Worm (Caenorhabditis elegans) whole organism, early embryonic: ENCODE data around the gene lex-1.

ENCODE experiments used
- B0310.2 ChIP-seq: sonication (generic microtip); optimal IDR thresholded peaks from 2 replicates; lab custom pipeline; 2016; ENCODE audit warnings: mild to moderate bottlenecking, missing genetic modification characterization, missing compliant biosample characterization
- F13C5.2 ChIP-seq: sonication (generic microtip); optimal IDR thresholded peaks from 2 replicates; lab custom pipeline; 2017; ENCODE audit warnings: mild to moderate bottlenecking, missing genetic modification characterization, inconsistent platforms, missing compliant biosample characterization
- aly-1 ChIP-seq: sonication (generic microtip); optimal IDR thresholded peaks from 2 replicates; lab custom pipeline; 2016; ENCODE audit warnings: missing genetic modification characterization, missing compliant biosample characterization
- ama-1 ChIP-seq: fragments of 150-350 bp; optimal IDR thresholded peaks from 2 replicates; lab custom pipeline; 2014
- ceh-13 ChIP-seq: fragments of 200-800 bp; sonication (Bioruptor generic); optimal IDR thresholded peaks from 2 replicates; lab custom pipeline; 2018; ENCODE audit warnings: mild to moderate bottlenecking, missing genetic modification characterization, missing compliant biosample characterization
- ceh-36 ChIP-seq: sonication (generic microtip); optimal IDR thresholded peaks from 2 replicates; lab custom pipeline; 2016; ENCODE audit warnings: missing genetic modification characterization, inconsistent platforms, missing compliant biosample characterization
- ets-7 ChIP-seq: sonication (generic microtip); optimal IDR thresholded peaks from 2 replicates; lab custom pipeline; 2016; ENCODE audit warnings: missing genotype, missing genetic modification characterization, missing compliant biosample characterization
- flt-1 ChIP-seq: fragments of 200-800 bp; sonication (Bioruptor generic); IDR thresholded peaks from 2 replicates; pipeline ENCODE4 v1.3.6; 2022; ENCODE audit warnings: missing genetic modification characterization, missing compliant biosample characterization
- hmbx-1 ChIP-seq: sonication (generic microtip); optimal IDR thresholded peaks from 2 replicates; lab custom pipeline; 2016; ENCODE audit warnings: mild to moderate bottlenecking, missing genetic modification characterization, missing compliant biosample characterization
- hmg-4 ChIP-seq: fragments of 200-800 bp; sonication (Bioruptor generic); optimal IDR thresholded peaks from 2 replicates; lab custom pipeline; 2018; ENCODE audit warnings: mild to moderate bottlenecking, missing genetic modification characterization, missing compliant biosample characterization
- hnd-1 ChIP-seq: sonication (generic microtip); optimal IDR thresholded peaks from 2 replicates; lab custom pipeline; 2016; ENCODE audit warnings: missing genetic modification characterization, missing compliant biosample characterization
- pes-1 ChIP-seq: fragments of 200-800 bp; sonication (Bioruptor generic); IDR thresholded peaks from 2 replicates; pipeline ENCODE4 v1.3.6; 2022; ENCODE audit warnings: missing genetic modification reagents, missing genetic modification characterization, missing compliant biosample characterization
- scrt-1 ChIP-seq: fragments of 200-800 bp; sonication (Bioruptor generic); IDR thresholded peaks from 2 replicates; pipeline ENCODE4 v1.3.6; 2022; ENCODE audit warnings: missing genetic modification characterization, missing compliant biosample characterization
- sea-1 ChIP-seq: fragments of 200-800 bp; sonication (Bioruptor generic); conservative IDR thresholded peaks from 2 replicates; pipeline ENCODE4 v1.3.6; 2022; ENCODE audit warnings: missing genetic modification characterization, missing compliant biosample characterization
- tbx-11 ChIP-seq: fragments of 200-800 bp; sonication (Bioruptor generic); IDR thresholded peaks from 2 replicates; pipeline ENCODE4 v1.3.6; 2022; ENCODE audit warnings: missing genetic modification characterization, missing compliant biosample characterization
- tbx-37 ChIP-seq: fragments of 200-800 bp; sonication (Bioruptor generic); conservative IDR thresholded peaks from 2 replicates; pipeline ENCODE4 v1.3.6; 2022; ENCODE audit warnings: missing genetic modification reagents, missing genetic modification characterization, missing compliant biosample characterization
- tra-4 ChIP-seq: sonication (generic microtip); optimal IDR thresholded peaks from 2 replicates; lab custom pipeline; 2017; ENCODE audit warnings: missing genetic modification characterization, missing compliant biosample characterization

Gene lex-1

ce11 chrIV:12088898-12089297 is 9.6 kb downstream of the lex-1 start:
- TF ChIP-seq aly-1, result no peak
- TF ChIP-seq ama-1 (lab: Kevin White, UChicago), result peak; percentile 39

DNA sequence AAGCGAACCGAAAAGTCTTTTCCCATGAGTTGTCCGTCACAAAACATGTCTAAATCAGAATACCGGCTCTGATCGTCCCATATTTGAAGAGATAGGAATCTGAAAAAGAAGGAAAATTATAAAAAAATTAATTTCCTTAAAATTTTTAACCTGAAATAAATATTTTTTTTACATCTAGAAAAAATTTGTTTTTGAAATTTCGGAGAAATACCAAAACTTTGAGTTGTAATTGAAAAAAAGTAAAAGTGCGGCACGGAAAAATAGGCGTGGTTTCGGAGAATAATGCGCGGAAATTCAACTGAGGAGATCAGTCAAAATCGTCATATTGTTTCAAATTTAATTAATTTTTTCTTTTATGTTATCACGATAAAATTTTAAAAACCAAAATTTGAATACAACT is 10.3 kb downstream of the lex-1 start, which contains the start of gene F11A10.6:
F11A10.6 (minus strand) TSS at position 101 of the 400 bp plus-strand sequence.
- no peak for TF ChIP-seq tbx-11 (GFP tag; lab: Robert Waterston, UW)
- TF ChIP-seq ceh-36 (tag; lab: Kevin White, UChicago), result no peak
- TF ChIP-seq hmg-4 (GFP tag; lab: Kevin White, UChicago), result no peak
- TF ChIP-seq pes-1 (GFP tag; lab: Robert Waterston, UW), result no peak

- no peak for TF ChIP-seq ceh-36 (tag; lab: Kevin White, UChicago)
- TF ChIP-seq ama-1 (lab: Kevin White, UChicago), result no peak
- TF ChIP-seq scrt-1 (GFP tag; lab: Robert Waterston, UW), result no peak
- no peak for TF ChIP-seq tbx-11 (GFP tag; lab: Robert Waterston, UW)
- TF ChIP-seq tbx-37 (GFP tag; lab: Robert Waterston, UW), result no peak
- no peak for TF ChIP-seq ets-7 (tag; lab: Kevin White, UChicago)
- TF ChIP-seq ceh-13, result no peak
- TF ChIP-seq pes-1 (GFP tag; lab: Robert Waterston, UW), result no peak
- no peak for TF ChIP-seq hmbx-1 (tag; lab: Kevin White, UChicago)
- TF ChIP-seq aly-1, result no peak
- no peak for TF ChIP-seq tra-4
Observed at ce11 chrIV:12092113-12092512, 12.8 kb downstream of the lex-1 start, which contains the start of gene mig-32. TSS of gene mig-32 (minus strand) at chrIV:12092213.

DNA sequence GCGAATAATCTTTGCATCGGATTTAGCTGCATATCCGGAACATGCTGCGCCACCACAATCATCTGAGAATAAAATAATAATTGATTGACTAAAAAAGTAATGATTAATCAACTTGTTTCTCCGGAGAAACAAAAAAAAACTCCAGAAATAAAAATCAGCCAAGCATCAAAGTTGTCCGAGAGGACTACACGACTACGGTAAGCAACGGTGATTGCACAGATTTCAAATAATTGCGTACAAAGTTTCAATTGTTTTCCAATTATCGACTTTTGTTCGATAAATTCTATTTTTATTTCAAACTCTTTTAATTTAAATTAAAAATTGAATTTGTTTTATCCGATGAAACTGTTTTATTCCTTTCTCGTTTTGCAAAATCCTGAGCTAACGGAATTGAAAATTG is 14.1 kb downstream of the lex-1 start, which contains the start of gene cpsf-4:
cpsf-4 (minus strand) TSS at position 62 of the 400 bp plus-strand sequence.
- TF ChIP-seq ceh-13 (no peak), hnd-1 (tag; lab: Kevin White, UChicago) (no peak), F13C5.2 (tag; lab: Kevin White, UChicago) (no peak), sea-1 (GFP tag; lab: Robert Waterston, UW) (no peak), scrt-1 (GFP tag; lab: Robert Waterston, UW) (no peak), ama-1 (lab: Kevin White, UChicago) (no peak), ceh-36 (tag; lab: Kevin White, UChicago) (no peak), flt-1 (no peak), tra-4 (no peak), hmbx-1 (tag; lab: Kevin White, UChicago) (no peak), tbx-11 (GFP tag; lab: Robert Waterston, UW) (no peak), B0310.2 (tag; lab: Kevin White, UChicago) (no peak), pes-1 (GFP tag; lab: Robert Waterston, UW) (no peak), hmg-4 (GFP tag; lab: Kevin White, UChicago) (no peak), ets-7 (tag; lab: Kevin White, UChicago) (no peak), aly-1 (no peak), tbx-37 (GFP tag; lab: Robert Waterston, UW) (no peak)

- TF ChIP-seq tbx-11 (GFP tag; lab: Robert Waterston, UW) (no peak), flt-1 (no peak), tbx-37 (GFP tag; lab: Robert Waterston, UW) (no peak), ama-1 (lab: Kevin White, UChicago) (no peak), scrt-1 (GFP tag; lab: Robert Waterston, UW) (no peak), hmbx-1 (tag; lab: Kevin White, UChicago) (no peak), B0310.2 (tag; lab: Kevin White, UChicago) (no peak), aly-1 (no peak), hmg-4 (GFP tag; lab: Kevin White, UChicago) (no peak), tra-4 (no peak), hnd-1 (tag; lab: Kevin White, UChicago) (no peak), pes-1 (GFP tag; lab: Robert Waterston, UW) (no peak), ets-7 (tag; lab: Kevin White, UChicago) (no peak), sea-1 (GFP tag; lab: Robert Waterston, UW) (no peak), ceh-13 (no peak), ceh-36 (tag; lab: Kevin White, UChicago) (no peak), F13C5.2 (tag; lab: Kevin White, UChicago) (no peak)
Observed at ce11 chrIV:12093819-12094218, 14.5 kb downstream of the lex-1 start, which contains the start of gene F11A10.5. TSS of gene F11A10.5 (plus strand) at chrIV:12094119.

DNA sequence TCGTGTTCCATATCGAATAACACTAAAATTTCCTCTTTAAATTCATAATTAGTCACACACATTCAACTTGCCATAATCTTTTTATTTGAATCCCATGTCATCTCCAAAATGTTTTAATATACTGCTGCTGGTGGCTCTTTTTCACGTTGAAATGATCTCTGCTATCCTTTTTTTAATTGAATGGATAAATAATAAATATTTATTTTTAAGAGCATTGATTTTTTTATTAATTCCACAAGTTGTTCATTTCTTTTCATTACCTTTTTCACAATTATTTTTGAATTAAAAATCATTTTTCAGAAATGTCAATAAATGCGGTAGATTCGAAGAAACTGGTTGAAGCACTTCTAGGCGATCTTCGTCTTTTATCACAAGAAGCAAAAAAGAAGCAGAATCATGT is 17.2 kb downstream of the lex-1 start, which contains the start of gene mon-2:
mon-2 (plus strand) TSS at position 301 of the 400 bp plus-strand sequence.
- TF ChIP-seq sea-1 (GFP tag; lab: Robert Waterston, UW) (no peak), ceh-36 (tag; lab: Kevin White, UChicago) (no peak), tbx-37 (GFP tag; lab: Robert Waterston, UW) (no peak), pes-1 (GFP tag; lab: Robert Waterston, UW) (no peak), scrt-1 (GFP tag; lab: Robert Waterston, UW) (no peak), hnd-1 (tag; lab: Kevin White, UChicago) (no peak), hmbx-1 (tag; lab: Kevin White, UChicago) (no peak), flt-1 (no peak)

DNA sequence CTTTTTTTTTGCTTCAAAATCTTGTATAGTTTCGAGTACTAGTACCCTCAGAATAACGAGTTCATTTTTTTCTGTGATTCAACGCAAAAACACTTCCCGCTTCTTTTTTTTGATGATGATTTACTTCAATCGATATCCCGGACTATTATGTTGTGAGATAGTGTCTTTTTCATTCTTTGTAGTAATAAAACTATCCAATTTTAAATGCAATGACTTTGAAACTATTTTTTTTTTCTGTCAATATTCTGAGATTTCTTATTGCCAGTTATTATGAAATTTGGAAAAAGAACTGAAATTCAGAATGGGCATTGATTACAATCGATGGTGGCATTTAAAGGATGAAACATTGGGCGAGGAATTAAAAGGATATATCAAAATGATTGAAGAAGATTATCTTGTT is 26.3 kb downstream of the lex-1 start, which contains the start of gene M18.3:
M18.3 (plus strand) TSS at position 301 of the 400 bp plus-strand sequence.
- TF ChIP-seq hnd-1 (tag; lab: Kevin White, UChicago), result no peak
- TF ChIP-seq tra-4, result no peak
- no peak for TF ChIP-seq ama-1 (lab: Kevin White, UChicago)
- no peak for TF ChIP-seq hmbx-1 (tag; lab: Kevin White, UChicago)
- TF ChIP-seq sea-1 (GFP tag; lab: Robert Waterston, UW), result no peak
- TF ChIP-seq B0310.2 (tag; lab: Kevin White, UChicago), result no peak
- TF ChIP-seq ceh-13, result no peak
- no peak for TF ChIP-seq aly-1
- TF ChIP-seq tbx-11 (GFP tag; lab: Robert Waterston, UW), result no peak
- no peak for TF ChIP-seq F13C5.2 (tag; lab: Kevin White, UChicago)
- no peak for TF ChIP-seq tbx-37 (GFP tag; lab: Robert Waterston, UW)
- TF ChIP-seq ceh-36 (tag; lab: Kevin White, UChicago), result no peak
- no peak for TF ChIP-seq scrt-1 (GFP tag; lab: Robert Waterston, UW)
- no peak for TF ChIP-seq ets-7 (tag; lab: Kevin White, UChicago)
- TF ChIP-seq flt-1, result no peak
